Fruit fly (Drosophila melanogaster) whole organism, embryonic: ENCODE results near the gene CG12420.
A peak's percentile ranks its signal among the peaks of the same experiment; 100 is the strongest.

Experiments
- ATbp ChIP-seq: fragments of 200-800 bp; sonication (Bioruptor generic); optimal IDR thresholded peaks from 2 replicates; lab custom pipeline; 2017; ENCODE audit warnings: missing biosample characterization, mild to moderate bottlenecking, missing genetic modification characterization, missing genetic modification reagents
- Abd-B ChIP-seq: fragments of 200-800 bp; sonication (Bioruptor generic); optimal IDR thresholded peaks from 2 replicates; lab custom pipeline; 2018; ENCODE audit warnings: missing biosample characterization, mild to moderate bottlenecking, missing genetic modification characterization, moderate library complexity
- Atf6 ChIP-seq: fragments of 200-800 bp; sonication (Bioruptor generic); IDR thresholded peaks from 2 replicates; pipeline ENCODE4 v1.3.6; 2022; ENCODE audit warnings: missing biosample characterization, missing genetic modification characterization
- CG10565 ChIP-seq: fragments of 200-800 bp; sonication (Bioruptor generic); optimal IDR thresholded peaks from 3 replicates; lab custom pipeline; 2016; ENCODE audit warnings: missing biosample characterization, mild to moderate bottlenecking, missing genetic modification characterization
- CG11695 ChIP-seq: fragments of 200-800 bp; sonication (Bioruptor generic); IDR thresholded peaks from 3 replicates; pipeline ENCODE4 v1.3.6; 2022; ENCODE audit warnings: missing biosample characterization, missing genetic modification characterization
- CG12071 ChIP-seq: fragments of 200-800 bp; sonication (Bioruptor generic); optimal IDR thresholded peaks from 3 replicates; lab custom pipeline; 2018; ENCODE audit warnings: missing biosample characterization, mild to moderate bottlenecking, missing genetic modification characterization
- CG15696 ChIP-seq: fragments of 200-800 bp; sonication (Bioruptor generic); optimal IDR thresholded peaks from 2 replicates; lab custom pipeline; 2019; ENCODE audit warnings: missing biosample characterization, mild to moderate bottlenecking, missing genetic modification characterization, moderate library complexity
- CG17612 ChIP-seq: fragments of 200-800 bp; sonication (Bioruptor generic); IDR thresholded peaks from 2 replicates; pipeline ENCODE4 v1.3.6; 2022; ENCODE audit warnings: missing biosample characterization, missing genetic modification characterization
- CG17829 ChIP-seq: fragments of 200-800 bp; optimal IDR thresholded peaks from 2 replicates; lab custom pipeline; 2019; ENCODE audit warnings: missing biosample characterization, mild to moderate bottlenecking, missing genetic modification characterization, moderate library complexity
- CG18262 ChIP-seq: fragments of 200-800 bp; optimal IDR thresholded peaks from 3 replicates; lab custom pipeline; 2019; ENCODE audit warnings: missing biosample characterization, mild to moderate bottlenecking, missing genetic modification characterization, moderate library complexity
- CG18599 ChIP-seq: fragments of 200-800 bp; sonication (Bioruptor generic); optimal IDR thresholded peaks from 3 replicates; lab custom pipeline; 2017; ENCODE audit warnings: missing biosample characterization, missing genetic modification characterization, mild to moderate bottlenecking, moderate library complexity, missing genetic modification reagents
- CG31441 ChIP-seq: fragments of 200-800 bp; sonication (Bioruptor generic); IDR thresholded peaks from 2 replicates; pipeline ENCODE4 v1.3.6; 2022; ENCODE audit warnings: missing biosample characterization, missing genetic modification characterization
- CG34376 ChIP-seq: fragments of 200-800 bp; sonication (Bioruptor generic); optimal IDR thresholded peaks from 2 replicates; lab custom pipeline; 2018; ENCODE audit warnings: missing biosample characterization, mild to moderate bottlenecking, missing genetic modification characterization
- CG6765 ChIP-seq: fragments of 200-800 bp; sonication (Bioruptor generic); optimal IDR thresholded peaks from 3 replicates; lab custom pipeline; 2017; ENCODE audit warnings: missing biosample characterization, mild to moderate bottlenecking, missing genetic modification characterization
- CG7745 ChIP-seq: fragments of 200-800 bp; sonication (Bioruptor generic); optimal IDR thresholded peaks from 2 replicates; lab custom pipeline; 2018; ENCODE audit warnings: missing biosample characterization, mild to moderate bottlenecking, missing genetic modification characterization, moderate library complexity
- CG8359 ChIP-seq: fragments of 200-800 bp; sonication (Bioruptor generic); optimal IDR thresholded peaks from 2 replicates; lab custom pipeline; 2017; ENCODE audit warnings: missing biosample characterization, mild to moderate bottlenecking, missing genetic modification characterization, borderline replicate concordance
- CG8388 ChIP-seq: fragments of 200-800 bp; sonication (Bioruptor generic); optimal IDR thresholded peaks from 2 replicates; lab custom pipeline; 2019; ENCODE audit warnings: missing biosample characterization, mild to moderate bottlenecking, missing genetic modification characterization, moderate library complexity
- CG9797 ChIP-seq: fragments of 200-800 bp; sonication (Bioruptor generic); optimal IDR thresholded peaks from 3 replicates; lab custom pipeline; 2018; ENCODE audit warnings: missing biosample characterization, mild to moderate bottlenecking, missing genetic modification characterization
- CHES-1-like ChIP-seq: fragments of 200-800 bp; sonication (Bioruptor generic); optimal IDR thresholded peaks from 2 replicates; lab custom pipeline; 2016; ENCODE audit warnings: missing biosample characterization, missing genetic modification characterization
- D ChIP-seq, 2 experiments: fragments of 200-800 bp in 1 of 2; fragments of >200 bp in 1 of 2; sonication (Bioruptor generic) in 1 of 2; optimal IDR thresholded peaks; 2 replicates in 1 of 2; 3 replicates in 1 of 2; lab custom pipeline; 2017; ENCODE audit warnings: mild to moderate bottlenecking in 1 of 2, missing biosample characterization in 1 of 2, missing genetic modification characterization in 1 of 2, missing genetic modification reagents in 1 of 2
- D19A ChIP-seq: fragments of 200-800 bp; optimal IDR thresholded peaks from 3 replicates; lab custom pipeline; 2019; ENCODE audit warnings: missing biosample characterization, mild to moderate bottlenecking, missing genetic modification characterization, moderate library complexity
- Dip3 ChIP-seq: fragments of 200-800 bp; sonication (Bioruptor generic); optimal IDR thresholded peaks from 3 replicates; lab custom pipeline; 2016; ENCODE audit warnings: missing biosample characterization, missing genetic modification characterization
- H15 ChIP-seq: fragments of 200-800 bp; sonication (Bioruptor generic); IDR thresholded peaks from 3 replicates; pipeline ENCODE4 v1.3.6; 2022; ENCODE audit warnings: missing biosample characterization, missing genetic modification characterization
- HLH3B ChIP-seq: fragments of 200-800 bp; sonication (Bioruptor generic); IDR thresholded peaks from 2 replicates; pipeline ENCODE4 v1.3.6; 2022; ENCODE audit warnings: missing biosample characterization, missing genetic modification characterization
- Hmr ChIP-seq: fragments of 200-800 bp; sonication (Bioruptor generic); optimal IDR thresholded peaks from 3 replicates; lab custom pipeline; 2017; ENCODE audit warnings: mild to moderate bottlenecking, missing biosample characterization, missing genetic modification reagents, missing genetic modification characterization
- Hr51 ChIP-seq, 2 experiments: fragments of 200-800 bp; sonication (Bioruptor generic); optimal IDR thresholded peaks; 2 replicates in 1 of 2; 3 replicates in 1 of 2; lab custom pipeline; 2016 to 2018; ENCODE audit warnings: missing biosample characterization in 2 of 2, missing genetic modification characterization in 2 of 2, mild to moderate bottlenecking in 1 of 2, moderate library complexity in 1 of 2
- Ptx1 ChIP-seq: fragments of 200-800 bp; sonication (Bioruptor generic); IDR thresholded peaks from 2 replicates; pipeline ENCODE4 v1.3.6; 2022; ENCODE audit warnings: missing biosample characterization, missing genetic modification characterization
- Six4 ChIP-seq: fragments of 200-800 bp; sonication (Bioruptor generic); optimal IDR thresholded peaks from 2 replicates; lab custom pipeline; 2016; ENCODE audit warnings: missing biosample characterization, missing genetic modification characterization
- Sox100B ChIP-seq: fragments of 200-800 bp; sonication (Bioruptor generic); optimal IDR thresholded peaks from 3 replicates; lab custom pipeline; 2018; ENCODE audit warnings: missing biosample characterization, mild to moderate bottlenecking, missing genetic modification characterization
- Taf1 ChIP-seq: fragments of 200-800 bp; sonication (Bioruptor generic); IDR thresholded peaks from 2 replicates; pipeline ENCODE4 v1.3.6; 2022; ENCODE audit warnings: missing biosample characterization, missing genetic modification characterization
- abd-A ChIP-seq: fragments of 200-800 bp; sonication (Bioruptor generic); optimal IDR thresholded peaks from 3 replicates; lab custom pipeline; 2019; ENCODE audit warnings: missing biosample characterization, mild to moderate bottlenecking, missing genetic modification characterization, moderate library complexity
- bbx ChIP-seq: fragments of 200-800 bp; sonication (Bioruptor generic); IDR thresholded peaks from 2 replicates; pipeline ENCODE4 v1.3.6; 2022; ENCODE audit warnings: missing biosample characterization, missing genetic modification characterization; ENCODE audit not compliant: partially characterized antibody
- bigmax ChIP-seq: fragments of 200-800 bp; sonication (Bioruptor generic); optimal IDR thresholded peaks from 2 replicates; lab custom pipeline; 2018; ENCODE audit warnings: missing biosample characterization, mild to moderate bottlenecking, missing genetic modification characterization
- crp ChIP-seq, 2 experiments: fragments of 200-800 bp; sonication (Bioruptor generic); optimal IDR thresholded peaks; 2 replicates in 1 of 2; 3 replicates in 1 of 2; lab custom pipeline; 2017; ENCODE audit warnings: missing biosample characterization in 2 of 2, missing genetic modification characterization in 2 of 2, mild to moderate bottlenecking in 1 of 2, moderate library complexity in 1 of 2
- eyg ChIP-seq: fragments of 200-800 bp; sonication (Bioruptor generic); optimal IDR thresholded peaks from 3 replicates; lab custom pipeline; 2016; ENCODE audit warnings: missing biosample characterization, missing genetic modification characterization
- fru ChIP-seq: fragments of >200 bp; optimal IDR thresholded peaks from 2 replicates; lab custom pipeline; 2017
- gce ChIP-seq: fragments of 200-800 bp; sonication (Bioruptor generic); IDR thresholded peaks from 3 replicates; pipeline ENCODE4 v1.3.6; 2022; ENCODE audit warnings: missing biosample characterization, missing genetic modification characterization
- gfzf ChIP-seq: fragments of 200-800 bp; sonication (Bioruptor generic); optimal IDR thresholded peaks from 2 replicates; lab custom pipeline; 2016; ENCODE audit warnings: missing biosample characterization, mild to moderate bottlenecking, missing genetic modification characterization, moderate library complexity
- h ChIP-seq: fragments of >200 bp; optimal IDR thresholded peaks from 2 replicates; lab custom pipeline; 2017
- ken ChIP-seq: fragments of 200-800 bp; sonication (Bioruptor generic); IDR thresholded peaks from 3 replicates; pipeline ENCODE4 v1.3.6; 2022; ENCODE audit warnings: missing biosample characterization, missing genetic modification characterization
- klu ChIP-seq: fragments of 200-800 bp; sonication (Bioruptor generic); IDR thresholded peaks from 2 replicates; pipeline ENCODE4 v1.3.6; 2022; ENCODE audit warnings: missing biosample characterization, missing genetic modification characterization
- oc ChIP-seq: fragments of 200-800 bp; sonication (Bioruptor generic); optimal IDR thresholded peaks from 2 replicates; lab custom pipeline; 2018; ENCODE audit warnings: missing biosample characterization, mild to moderate bottlenecking, missing genetic modification characterization, moderate library complexity
- row ChIP-seq: fragments of 200-800 bp; sonication (Bioruptor generic); IDR thresholded peaks from 3 replicates; pipeline ENCODE4 v1.3.6; 2022; ENCODE audit warnings: missing biosample characterization, missing genetic modification characterization
- sc ChIP-seq, 3 experiments: fragments of >200 bp in 2 of 3; fragments of 200-800 bp in 1 of 3; sonication (Bioruptor generic) in 1 of 3; optimal IDR thresholded peaks; 2 replicates in 2 of 3; 3 replicates in 1 of 3; lab custom pipeline; 2017; ENCODE audit warnings: mild to moderate bottlenecking in 1 of 3, missing biosample characterization in 1 of 3, missing genetic modification characterization in 1 of 3, missing genetic modification reagents in 1 of 3
- sisA ChIP-seq: fragments of 200-800 bp; sonication (Bioruptor generic); IDR thresholded peaks from 2 replicates; pipeline ENCODE4 v1.3.6; 2022; ENCODE audit warnings: missing biosample characterization, missing genetic modification characterization
- zen2 ChIP-seq: fragments of 200-800 bp; sonication (Bioruptor generic); IDR thresholded peaks from 3 replicates; pipeline ENCODE4 v1.3.6; 2022; ENCODE audit warnings: missing biosample characterization, missing genetic modification characterization; ENCODE audit not compliant: partially characterized antibody
- zf30C ChIP-seq: fragments of 200-800 bp; sonication (Bioruptor generic); optimal IDR thresholded peaks from 3 replicates; lab custom pipeline; 2018; ENCODE audit warnings: missing biosample characterization, mild to moderate bottlenecking, missing genetic modification characterization

Gene CG12420

DNA sequence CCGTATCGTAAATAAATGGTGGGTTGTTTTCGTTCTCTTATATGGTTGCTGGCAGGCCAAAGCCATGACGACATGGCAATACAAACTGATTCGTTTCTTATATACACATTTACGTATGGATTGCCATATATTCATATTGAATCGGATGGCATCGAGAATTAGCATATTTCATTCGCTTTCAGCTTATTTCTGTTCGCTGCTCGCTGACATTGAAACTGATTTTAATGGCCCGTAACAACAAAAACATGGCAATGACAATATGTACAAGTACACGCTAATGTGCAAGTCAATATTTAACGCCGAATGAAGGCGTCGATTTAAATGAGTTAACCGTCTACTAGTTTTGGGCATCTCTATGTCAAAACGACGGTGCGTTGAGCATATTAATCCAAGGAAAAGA lies 36.5 kb upstream of the CG12420 start (continued):
- TF ChIP-seq h (lab: Kevin White, UChicago) (no peak), Ptx1 (GFP tag; lab: Robert Waterston, UW) (no peak), CG10565 (GFP tag; lab: Kevin White, UChicago) (no peak), zen2 (no peak), CG31441 (GFP tag; lab: Robert Waterston, UW) (no peak), CG7745 (tag; lab: Kevin White, UChicago) (no peak), Atf6 (0 out of 2 replicates have a peak, but pooled peaks have one; percentile 22), row (GFP tag; lab: Robert Waterston, UW) (no peak), abd-A (tag; lab: Kevin White, UChicago) (no peak), bbx (GFP tag; lab: Robert Waterston, UW) (no peak), CG8359 (no peak), CG6765 (GFP tag; lab: Kevin White, UChicago) (peak; percentile 4), D19A (tag; lab: Kevin White, UChicago) (no peak), CG8388 (GFP tag; lab: Kevin White, UChicago) (no peak), CG15696 (tag; lab: Kevin White, UChicago) (no peak), oc (no peak), HLH3B (GFP tag; lab: Robert Waterston, UW) (peak; percentile 24; the same call in 1 of the 2 replicates), CG12071 (GFP tag; lab: Kevin White, UChicago) (peak; percentile 58), CG18599 (peak; percentile 16), sisA (GFP tag; lab: Robert Waterston, UW) (no peak), ken (GFP tag; lab: Robert Waterston, UW) (no peak), gfzf (GFP tag; lab: Kevin White, UChicago) (no peak), Hr51 (GFP tag; optimal IDR thresholded peaks at IDR 0.05; lab: Kevin White, UChicago) (peak in 1 of 2 experiments; percentile 14), CG11695 (GFP tag; lab: Robert Waterston, UW) (no peak), ATbp (GFP tag; lab: Kevin White, UChicago) (peak; percentile 63), CG34376 (GFP tag; lab: Kevin White, UChicago) (peak; percentile 17), eyg (no peak), crp (GFP tag; optimal IDR thresholded peaks at IDR 0.05; lab: Kevin White, UChicago) (no peak), CG17829 (tag; lab: Kevin White, UChicago) (no peak), fru (lab: Kevin White, UChicago) (no peak), gce (GFP tag; lab: Robert Waterston, UW) (0 out of 3 replicates have a peak, but pooled peaks have one; percentile 50), CG18262 (tag; lab: Kevin White, UChicago) (no peak), H15 (GFP tag; lab: Robert Waterston, UW) (no peak), klu (GFP tag; lab: Robert Waterston, UW) (no peak), D (optimal IDR thresholded peaks at IDR 0.05; lab: Kevin White, UChicago) (no peak), D (GFP tag; optimal IDR thresholded peaks at IDR 0.05; lab: Kevin White, UChicago) (no peak), CG17612 (GFP tag; lab: Robert Waterston, UW) (no peak), Taf1 (GFP tag; lab: Robert Waterston, UW) (no peak), Sox100B (peak; percentile 47), CHES-1-like (GFP tag; lab: Kevin White, UChicago) (no peak), Abd-B (GFP tag; lab: Kevin White, UChicago) (no peak), zf30C (no peak), sc (optimal IDR thresholded peaks at IDR 0.05; lab: Kevin White, UChicago) (no peak), sc (GFP tag; optimal IDR thresholded peaks at IDR 0.05; lab: Kevin White, UChicago) (no peak), bigmax (GFP tag; lab: Kevin White, UChicago) (no peak), Six4 (GFP tag; lab: Kevin White, UChicago) (no peak), CG9797 (no peak), Hmr (peak; percentile 32), Dip3 (GFP tag; lab: Kevin White, UChicago) (no peak)
